Worm (Caenorhabditis elegans): ENCODE data around the gene Y49E10.18.

Y49E10.18 gene

DNA sequence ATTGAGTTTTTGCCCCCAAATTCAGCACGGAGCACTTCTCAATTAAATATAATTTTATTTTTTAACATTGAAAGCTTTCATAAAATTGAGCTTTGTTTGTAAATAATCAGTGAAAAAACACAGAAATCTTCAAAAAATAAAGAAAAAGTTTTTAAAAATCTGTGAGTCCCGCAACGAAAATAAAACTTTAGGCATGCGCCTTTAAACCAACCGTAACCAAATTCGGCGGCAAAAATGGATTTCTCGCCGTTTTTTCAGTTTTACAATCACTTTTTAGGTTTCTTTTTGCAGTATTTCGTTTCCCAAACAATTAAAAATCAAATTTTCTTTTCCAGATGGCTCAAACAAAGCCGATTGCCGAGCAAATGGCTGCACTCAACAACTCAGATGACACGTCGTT lies 19.3 kb downstream of the Y49E10.18 start, which contains the start of gene pie-1 (continued):
- no peak for TF ChIP-seq zim-3 (tag; optimal IDR thresholded peaks at IDR 0.05)
- TF ChIP-seq bed-2 (GFP tag; IDR thresholded peaks at IDR 0.05) = no peak
- TF ChIP-seq lsl-1 (GFP tag; optimal IDR thresholded peaks at IDR 0.05) = peak; percentile 95
- no peak for TF ChIP-seq lin-26 (GFP tag; IDR thresholded peaks at IDR 0.05)
- TF ChIP-seq tbp1 (GFP tag; optimal IDR thresholded peaks at IDR 0.05) = no peak
- TF ChIP-seq ZK185.1 (tag; optimal IDR thresholded peaks at IDR 0.05; ENCODE audit: poor library complexity, severe bottlenecking) = no peak
- no peak for TF ChIP-seq nhr-90 (tag; optimal IDR thresholded peaks at IDR 0.05)
- no peak for TF ChIP-seq ets-4 (GFP tag; optimal IDR thresholded peaks at IDR 0.05)
- TF ChIP-seq gei-17 (GFP tag; optimal IDR thresholded peaks at IDR 0.05) = no peak
- peak; percentile 85 for TF ChIP-seq D2030.7 (GFP tag; IDR thresholded peaks at IDR 0.05)
- TF ChIP-seq snpc-1.1 (tag; optimal IDR thresholded peaks at IDR 0.05; ENCODE audit: insufficient read depth) = no peak
- TF ChIP-seq madf-3 (GFP tag; IDR thresholded peaks at IDR 0.05) = no peak
- TF ChIP-seq cebp-1 (GFP tag; IDR thresholded peaks at IDR 0.05) = no peak
- TF ChIP-seq cebp-1 (tag; optimal IDR thresholded peaks at IDR 0.05) = no peak
- TF ChIP-seq F37B4.10 (GFP tag; IDR thresholded peaks at IDR 0.05) = no peak
- TF ChIP-seq tbx-9 (tag; optimal IDR thresholded peaks at IDR 0.05; ENCODE audit: borderline replicate concordance) = no peak
- no peak for TF ChIP-seq madf-10 (tag; optimal IDR thresholded peaks at IDR 0.05)
- TF ChIP-seq unc-130 (GFP tag; optimal IDR thresholded peaks at IDR 0.05) = no peak
- no peak for TF ChIP-seq ztf-28 (GFP tag; IDR thresholded peaks at IDR 0.05)
- no peak for TF ChIP-seq nhr-27 (tag; optimal IDR thresholded peaks at IDR 0.05)
- TF ChIP-seq egrh-3 (GFP tag; IDR thresholded peaks at IDR 0.05) = no peak
- peak; percentile 59 for TF ChIP-seq F49E8.2 (tag; optimal IDR thresholded peaks at IDR 0.05; ENCODE audit: insufficient read depth)
- TF ChIP-seq lin-54 (GFP tag; optimal IDR thresholded peaks at IDR 0.05) = peak; percentile 79
- no peak for TF ChIP-seq akir-1 (GFP tag; optimal IDR thresholded peaks at IDR 0.05)
- TF ChIP-seq T07F8.4 (tag; optimal IDR thresholded peaks at IDR 0.05) = no peak
- no peak for TF ChIP-seq Y53F4B.3 (GFP tag; IDR thresholded peaks at IDR 0.05)
- TF ChIP-seq sdz-38 (tag; optimal IDR thresholded peaks at IDR 0.05) = no peak
- no peak for TF ChIP-seq Y79H2A.3 (GFP tag; conservative IDR thresholded peaks at IDR 0.05)
- no peak for TF ChIP-seq dpff-1 (tag; optimal IDR thresholded peaks at IDR 0.05)
- no peak for TF ChIP-seq egl-18 (GFP tag; IDR thresholded peaks at IDR 0.05)
- no peak for TF ChIP-seq nfyb-1 (GFP tag; IDR thresholded peaks at IDR 0.05)
- no peak for TF ChIP-seq F57A8.1 (GFP tag; optimal IDR thresholded peaks at IDR 0.05)
- no peak for TF ChIP-seq nhr-179 (tag; optimal IDR thresholded peaks at IDR 0.05)
- no peak for TF ChIP-seq F23B12.7 (tag; optimal IDR thresholded peaks at IDR 0.05; ENCODE audit: insufficient read depth)
- no peak for TF ChIP-seq lag-1 (GFP tag; IDR thresholded peaks at IDR 0.05)
- no peak for TF ChIP-seq nhr-120 (GFP tag; IDR thresholded peaks at IDR 0.05)
- no peak for TF ChIP-seq K11D2.4 (GFP tag; IDR thresholded peaks at IDR 0.05)
- TF ChIP-seq snpc-4 (GFP tag; optimal IDR thresholded peaks at IDR 0.05) = peak; percentile 75
- no peak for TF ChIP-seq snpc-4 (tag; optimal IDR thresholded peaks at IDR 0.05)
- no peak for TF ChIP-seq nfya-2 (GFP tag; IDR thresholded peaks at IDR 0.05)
- TF ChIP-seq athp-1 (tag; optimal IDR thresholded peaks at IDR 0.05) = no peak
- no peak for TF ChIP-seq F10E7.11 (tag; optimal IDR thresholded peaks at IDR 0.05)
- TF ChIP-seq ccch-3 (GFP tag; optimal IDR thresholded peaks at IDR 0.05) = no peak
- no peak for TF ChIP-seq dox-1 (GFP tag; IDR thresholded peaks at IDR 0.05)
- no peak for TF ChIP-seq mel-28 (tag; optimal IDR thresholded peaks at IDR 0.05; ENCODE audit: borderline replicate concordance)
- no peak for TF ChIP-seq ztf-6 (GFP tag; IDR thresholded peaks at IDR 0.05)
- TF ChIP-seq hmg-20 (GFP tag; IDR thresholded peaks at IDR 0.05) = no peak
- TF ChIP-seq Y67H2A.10 (GFP tag; conservative IDR thresholded peaks at IDR 0.05) = no peak
- no peak for TF ChIP-seq ceh-79 (tag; optimal IDR thresholded peaks at IDR 0.05)
- no peak for TF ChIP-seq nhr-80 (tag; optimal IDR thresholded peaks at IDR 0.05)
